Fruit fly (Drosophila melanogaster) whole organism, embryonic: ENCODE results near the gene CG15435.

ENCODE experiments used
- Atf-2 ChIP-seq: fragments of 200-800 bp; sonication (Bioruptor generic); optimal IDR thresholded peaks from 2 replicates; lab custom pipeline; 2016; ENCODE audit warnings: missing biosample characterization, missing genetic modification characterization
- CG10274 ChIP-seq: fragments of 200-800 bp; sonication (Bioruptor generic); optimal IDR thresholded peaks from 3 replicates; lab custom pipeline; 2017; ENCODE audit warnings: missing biosample characterization, mild to moderate bottlenecking, missing genetic modification characterization
- CG10366 ChIP-seq: fragments of 200-800 bp; sonication (Bioruptor generic); IDR thresholded peaks from 2 replicates; pipeline ENCODE4 v1.3.6; 2022; ENCODE audit warnings: missing biosample characterization, missing genetic modification characterization
- CG11085 ChIP-seq: fragments of 200-800 bp; sonication (Bioruptor generic); IDR thresholded peaks from 2 replicates; pipeline ENCODE4 v1.3.6; 2022; ENCODE audit warnings: missing biosample characterization, missing genetic modification characterization
- CG12236 ChIP-seq: fragments of 200-800 bp; sonication (Bioruptor generic); optimal IDR thresholded peaks from 2 replicates; lab custom pipeline; 2016; ENCODE audit warnings: missing biosample characterization, missing genetic modification characterization
- CG14860 ChIP-seq: fragments of 200-800 bp; sonication (Bioruptor generic); IDR thresholded peaks from 3 replicates; pipeline ENCODE4 v1.3.6; 2022; ENCODE audit warnings: missing biosample characterization, missing genetic modification characterization; ENCODE audit not compliant: partially characterized antibody
- CG15514 ChIP-seq: fragments of 200-800 bp; sonication (Bioruptor generic); optimal IDR thresholded peaks from 3 replicates; lab custom pipeline; 2017; ENCODE audit warnings: missing biosample characterization, missing genetic modification characterization, mild to moderate bottlenecking, moderate library complexity, missing genetic modification reagents
- CG1603 ChIP-seq: fragments of 200-800 bp; sonication (Bioruptor generic); optimal IDR thresholded peaks from 2 replicates; lab custom pipeline; 2019; ENCODE audit warnings: missing biosample characterization, mild to moderate bottlenecking, missing genetic modification characterization, moderate library complexity
- CG17186 ChIP-seq: fragments of 200-800 bp; sonication (Bioruptor generic); optimal IDR thresholded peaks from 3 replicates; lab custom pipeline; 2017; ENCODE audit warnings: missing biosample characterization, missing genetic modification reagents, missing genetic modification characterization
- CG17829 ChIP-seq: fragments of 200-800 bp; optimal IDR thresholded peaks from 2 replicates; lab custom pipeline; 2019; ENCODE audit warnings: missing biosample characterization, mild to moderate bottlenecking, missing genetic modification characterization, moderate library complexity
- CG1792 ChIP-seq: fragments of 200-800 bp; sonication (Bioruptor generic); optimal IDR thresholded peaks from 2 replicates; lab custom pipeline; 2016; ENCODE audit warnings: missing biosample characterization, missing genetic modification characterization
- CG18011 ChIP-seq: fragments of 200-800 bp; sonication (Bioruptor generic); optimal IDR thresholded peaks from 2 replicates; lab custom pipeline; 2017; ENCODE audit warnings: missing biosample characterization, missing genetic modification characterization, mild to moderate bottlenecking, moderate library complexity, missing genotype
- CG18599 ChIP-seq: fragments of 200-800 bp; sonication (Bioruptor generic); optimal IDR thresholded peaks from 3 replicates; lab custom pipeline; 2017; ENCODE audit warnings: missing biosample characterization, missing genetic modification characterization, mild to moderate bottlenecking, moderate library complexity, missing genetic modification reagents
- CG30020 ChIP-seq: fragments of 200-800 bp; optimal IDR thresholded peaks from 2 replicates; lab custom pipeline; 2019; ENCODE audit warnings: missing biosample characterization, mild to moderate bottlenecking, missing genetic modification characterization, moderate library complexity
- CG3407 ChIP-seq: fragments of 200-800 bp; sonication (Bioruptor generic); optimal IDR thresholded peaks from 2 replicates; lab custom pipeline; 2018; ENCODE audit warnings: missing biosample characterization, mild to moderate bottlenecking, missing genetic modification characterization
- CG34224 ChIP-seq: fragments of 200-800 bp; sonication (Bioruptor generic); IDR thresholded peaks from 3 replicates; pipeline ENCODE4 v1.3.6; 2022; ENCODE audit warnings: missing biosample characterization, missing genetic modification characterization; ENCODE audit not compliant: partially characterized antibody
- CG34376 ChIP-seq: fragments of 200-800 bp; sonication (Bioruptor generic); optimal IDR thresholded peaks from 2 replicates; lab custom pipeline; 2018; ENCODE audit warnings: missing biosample characterization, mild to moderate bottlenecking, missing genetic modification characterization
- CG3726 ChIP-seq: fragments of 200-800 bp; sonication (Bioruptor generic); IDR thresholded peaks from 3 replicates; pipeline ENCODE4, ENCODE4 v1.3.6; 2022; ENCODE audit warnings: missing biosample characterization, missing genetic modification characterization
- CG5180 ChIP-seq: fragments of 200-800 bp; sonication (Bioruptor generic); optimal IDR thresholded peaks from 3 replicates; lab custom pipeline; 2017; ENCODE audit warnings: missing biosample characterization, missing genetic modification characterization, mild to moderate bottlenecking, moderate library complexity, missing genetic modification reagents
- CG5245 ChIP-seq: fragments of 200-800 bp; sonication (Bioruptor generic); optimal IDR thresholded peaks from 3 replicates; lab custom pipeline; 2016; ENCODE audit warnings: missing biosample characterization, missing genetic modification characterization
- CG6683 ChIP-seq: fragments of 200-800 bp; sonication (Bioruptor generic); optimal IDR thresholded peaks from 2 replicates; lab custom pipeline; 2017; ENCODE audit warnings: missing biosample characterization, mild to moderate bottlenecking, missing genetic modification characterization, missing genetic modification reagents
- CG7928 ChIP-seq: fragments of 200-800 bp; sonication (Bioruptor generic); optimal IDR thresholded peaks from 2 replicates; lab custom pipeline; 2017; ENCODE audit warnings: missing biosample characterization, mild to moderate bottlenecking, missing genetic modification characterization
- CG7963 ChIP-seq: fragments of 200-800 bp; sonication (Bioruptor generic); IDR thresholded peaks from 3 replicates; pipeline ENCODE4 v1.3.6; 2022; ENCODE audit warnings: missing biosample characterization, missing genetic modification characterization; ENCODE audit not compliant: partially characterized antibody
- CG7987 ChIP-seq: fragments of 200-800 bp; sonication (Bioruptor generic); optimal IDR thresholded peaks from 2 replicates; lab custom pipeline; 2018; ENCODE audit warnings: missing biosample characterization, mild to moderate bottlenecking, missing genetic modification characterization, moderate library complexity
- CG8924 ChIP-seq: fragments of 200-800 bp; optimal IDR thresholded peaks from 3 replicates; lab custom pipeline; 2019; ENCODE audit warnings: missing biosample characterization, mild to moderate bottlenecking, missing genetic modification characterization, moderate library complexity
- CG9876 ChIP-seq: fragments of 200-800 bp; sonication (Bioruptor generic); optimal IDR thresholded peaks from 2 replicates; lab custom pipeline; 2016; ENCODE audit warnings: missing biosample characterization, missing genetic modification characterization
- CHES-1-like ChIP-seq: fragments of 200-800 bp; sonication (Bioruptor generic); optimal IDR thresholded peaks from 2 replicates; lab custom pipeline; 2016; ENCODE audit warnings: missing biosample characterization, missing genetic modification characterization
- Dref ChIP-seq: fragments of 200-800 bp; sonication (Bioruptor generic); IDR thresholded peaks from 2 replicates; pipeline ENCODE4 v1.3.6; 2022; ENCODE audit warnings: missing biosample characterization, missing genetic modification characterization
- HLH4C ChIP-seq: fragments of 200-800 bp; sonication (Bioruptor generic); IDR thresholded peaks from 3 replicates; pipeline ENCODE4 v1.3.6; 2022; ENCODE audit warnings: missing biosample characterization, missing genetic modification characterization; ENCODE audit not compliant: partially characterized antibody
- Hand ChIP-seq: fragments of 200-800 bp; sonication (Bioruptor generic); optimal IDR thresholded peaks from 2 replicates; lab custom pipeline; 2017; ENCODE audit warnings: mild to moderate bottlenecking, missing biosample characterization, missing genetic modification reagents, missing genetic modification characterization
- NFAT ChIP-seq: fragments of 200-800 bp; sonication (Bioruptor generic); IDR thresholded peaks from 2 replicates; pipeline ENCODE4 v1.3.6; 2022; ENCODE audit warnings: missing biosample characterization, missing genetic modification characterization
- Nf-YB ChIP-seq: fragments of 200-800 bp; sonication (Bioruptor generic); optimal IDR thresholded peaks from 3 replicates; lab custom pipeline; 2019; ENCODE audit warnings: missing biosample characterization, mild to moderate bottlenecking, missing genetic modification characterization, moderate library complexity
- NfI ChIP-seq: fragments of 200-800 bp; sonication (Bioruptor generic); optimal IDR thresholded peaks from 3 replicates; lab custom pipeline; 2018; ENCODE audit warnings: missing biosample characterization, mild to moderate bottlenecking, missing genetic modification characterization, moderate library complexity
- Pdp1 ChIP-seq, 2 experiments: fragments of 200-800 bp; sonication (Bioruptor generic); optimal IDR thresholded peaks; 3 replicates each; lab custom pipeline; 2016; ENCODE audit warnings: missing biosample characterization in 2 of 2, missing genetic modification characterization in 2 of 2, mild to moderate bottlenecking in 1 of 2, moderate library complexity in 1 of 2
- Sin3A ChIP-seq: fragments of >200 bp; optimal IDR thresholded peaks from 2 replicates; lab custom pipeline; 2018
- Sry-β ChIP-seq: fragments of 200-800 bp; sonication (Bioruptor generic); optimal IDR thresholded peaks from 2 replicates; lab custom pipeline; 2018; ENCODE audit warnings: missing biosample characterization, mild to moderate bottlenecking, missing genetic modification characterization, moderate library complexity
- az2 ChIP-seq: fragments of 200-800 bp; sonication (Bioruptor generic); optimal IDR thresholded peaks from 3 replicates; lab custom pipeline; 2016; ENCODE audit warnings: missing biosample characterization, missing genetic modification characterization
- bbx ChIP-seq: fragments of 200-800 bp; sonication (Bioruptor generic); IDR thresholded peaks from 2 replicates; pipeline ENCODE4 v1.3.6; 2022; ENCODE audit warnings: missing biosample characterization, missing genetic modification characterization; ENCODE audit not compliant: partially characterized antibody
- exex ChIP-seq: fragments of 200-800 bp; sonication (Bioruptor generic); optimal IDR thresholded peaks from 4 replicates; lab custom pipeline; 2018; ENCODE audit warnings: missing biosample characterization, mild to moderate bottlenecking, missing genetic modification characterization, moderate library complexity
- eyg ChIP-seq: fragments of 200-800 bp; sonication (Bioruptor generic); optimal IDR thresholded peaks from 3 replicates; lab custom pipeline; 2016; ENCODE audit warnings: missing biosample characterization, missing genetic modification characterization
- hb ChIP-seq: fragments of 200-800 bp; sonication (Bioruptor generic); IDR thresholded peaks from 3 replicates; pipeline ENCODE4 v1.3.6; 2022; ENCODE audit warnings: missing biosample characterization, missing genetic modification characterization; ENCODE audit not compliant: partially characterized antibody
- nerfin-1 ChIP-seq: fragments of 200-800 bp; sonication (Bioruptor generic); optimal IDR thresholded peaks from 3 replicates; lab custom pipeline; 2019; ENCODE audit warnings: missing biosample characterization, mild to moderate bottlenecking, missing genetic modification characterization, moderate library complexity
- nom ChIP-seq: fragments of 200-800 bp; sonication (Bioruptor generic); optimal IDR thresholded peaks from 2 replicates; lab custom pipeline; 2017; ENCODE audit warnings: missing biosample characterization, missing genetic modification characterization, mild to moderate bottlenecking, moderate library complexity, missing genetic modification reagents
- sima ChIP-seq: fragments of 200-800 bp; sonication (Bioruptor generic); optimal IDR thresholded peaks from 2 replicates; lab custom pipeline; 2016; ENCODE audit warnings: missing biosample characterization, missing genetic modification characterization
- sob ChIP-seq: fragments of 200-800 bp; sonication (Bioruptor generic); IDR thresholded peaks from 2 replicates; pipeline ENCODE4 v1.3.6; 2022; ENCODE audit warnings: missing biosample characterization, missing genetic modification characterization
- tio ChIP-seq: fragments of 200-800 bp; sonication (Bioruptor generic); optimal IDR thresholded peaks from 2 replicates; lab custom pipeline; 2017; ENCODE audit warnings: missing biosample characterization, missing genetic modification characterization, inconsistent platforms
- toy ChIP-seq: fragments of 200-800 bp; sonication (Bioruptor generic); IDR thresholded peaks from 2 replicates; pipeline ENCODE4 v1.3.6; 2022; ENCODE audit warnings: missing biosample characterization, missing genetic modification characterization
- trem ChIP-seq: fragments of 200-800 bp; optimal IDR thresholded peaks from 3 replicates; lab custom pipeline; 2019; ENCODE audit warnings: missing biosample characterization, mild to moderate bottlenecking, missing genetic modification characterization, moderate library complexity
- tx ChIP-seq: fragments of 200-800 bp; sonication (Bioruptor generic); optimal IDR thresholded peaks from 2 replicates; lab custom pipeline; 2016; ENCODE audit warnings: missing biosample characterization, missing genetic modification characterization

CG15435 gene

DNA sequence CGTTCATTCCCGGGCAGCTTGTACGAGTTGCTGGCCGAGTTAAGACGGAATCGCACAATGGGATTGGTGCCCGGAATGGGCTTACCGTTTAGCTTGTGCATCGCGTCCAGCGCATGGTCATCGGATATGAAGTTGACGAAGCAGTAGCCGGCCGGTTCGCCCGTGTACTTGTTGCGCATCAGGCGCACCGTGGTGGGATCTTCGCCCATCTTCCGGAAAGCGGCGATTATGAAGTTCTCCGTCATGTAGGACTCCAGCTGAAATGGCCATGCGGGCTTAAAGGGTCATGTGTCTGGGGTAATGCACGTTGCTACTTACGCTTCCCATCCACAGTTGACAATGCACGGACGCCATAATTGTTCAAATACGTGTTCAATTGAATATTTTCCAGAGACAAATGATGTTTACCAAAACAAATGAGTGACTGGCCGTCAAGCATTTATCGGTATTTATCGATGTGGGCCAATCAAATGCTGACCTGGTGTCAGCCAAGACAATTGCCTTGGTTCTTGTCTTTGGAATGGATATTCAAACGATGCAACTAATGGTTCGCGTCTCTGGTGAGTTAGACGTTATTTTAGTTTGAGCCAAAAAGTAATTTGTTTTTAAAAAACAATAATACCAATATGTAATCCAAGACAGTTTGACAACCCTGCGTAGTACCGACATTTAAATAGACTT lies 5.4 kb upstream of the CG15435 start, which contains the start of the genes Secp43 and ND-B8 (continued):
- TF ChIP-seq CG17829 (tag; lab: Kevin White, UChicago) (peak; percentile 15), trem (peak; percentile 75), Dref (GFP tag; lab: Robert Waterston, UW) (peak; percentile 96), Sry-β (no peak), CG1603 (peak; percentile 94), CG17186 (GFP tag; lab: Kevin White, UChicago) (peak; percentile 49), CG9876 (GFP tag; lab: Kevin White, UChicago) (no peak), CG7928 (GFP tag; lab: Kevin White, UChicago) (peak; percentile 34), eyg (GFP tag; lab: Kevin White, UChicago) (no peak), hb (GFP tag; lab: Robert Waterston, UW) (peak; percentile 81), CG3407 (GFP tag; lab: Kevin White, UChicago) (no peak), CG11085 (GFP tag; lab: Robert Waterston, UW) (no peak), nom (GFP tag; lab: Kevin White, UChicago) (no peak), NfI (GFP tag; lab: Kevin White, UChicago) (peak; percentile 9), Pdp1 (GFP tag; optimal IDR thresholded peaks at IDR 0.05; lab: Kevin White, UChicago) (peak in 1 of 2 experiments; percentile 44), CG18599 (GFP tag; lab: Kevin White, UChicago) (no peak), CHES-1-like (GFP tag; lab: Kevin White, UChicago) (peak; percentile 46), CG15514 (GFP tag; lab: Kevin White, UChicago) (peak; percentile 75), CG34376 (peak; percentile 82), CG7963 (peak; percentile 83), CG30020 (tag; lab: Kevin White, UChicago) (peak; percentile 18), CG8924 (tag; lab: Kevin White, UChicago) (no peak), CG5180 (GFP tag; lab: Kevin White, UChicago) (no peak), bbx (GFP tag; lab: Robert Waterston, UW) (peak; percentile 81), sob (GFP tag; lab: Robert Waterston, UW) (peak; percentile 37; the same call in 1 of the 2 replicates), Sin3A (lab: Kevin White, UChicago) (peak; percentile 64), exex (tag; lab: Kevin White, UChicago) (peak; percentile 16)

DNA sequence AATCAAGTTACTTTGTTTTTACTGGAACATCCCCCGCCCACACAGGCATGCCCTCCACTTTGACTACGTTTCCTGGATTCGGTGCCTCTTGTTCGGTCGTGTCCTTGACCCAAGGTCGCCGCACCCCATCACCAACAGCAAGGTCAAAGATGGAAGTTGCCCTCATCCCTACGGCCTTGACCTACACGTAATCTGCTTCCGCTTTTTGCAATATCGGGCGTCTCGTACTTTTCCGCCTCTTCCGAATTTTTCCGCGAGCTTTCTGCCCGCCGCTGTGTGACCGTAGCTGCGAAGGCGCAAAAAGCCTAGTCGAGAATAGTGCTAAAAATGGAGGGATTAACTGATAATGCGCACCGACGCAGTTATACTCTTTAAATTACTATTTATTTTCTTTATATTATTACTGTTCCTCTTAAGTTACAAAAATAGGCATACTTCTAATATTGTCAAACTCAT lies 3.0 kb upstream of the CG15435 start, which contains the start of gene Gs1l:
Gene Gs1l, minus strand, starts transcription at position 269 of the 456 bp plus-strand sequence.
- TF ChIP-seq CG10366 (GFP tag; lab: Robert Waterston, UW) (no peak), sima (GFP tag; lab: Kevin White, UChicago) (no peak), tio (GFP tag; lab: Kevin White, UChicago) (no peak), CG5245 (no peak), CG12236 (GFP tag; lab: Kevin White, UChicago) (no peak), Nf-YB (GFP tag; lab: Kevin White, UChicago) (no peak), CG3726 (GFP tag; lab: Robert Waterston, UW) (no peak), CG10274 (GFP tag; lab: Kevin White, UChicago) (no peak), Hand (GFP tag; lab: Kevin White, UChicago) (no peak), HLH4C (GFP tag; lab: Robert Waterston, UW) (no peak), CG7987 (GFP tag; lab: Kevin White, UChicago) (no peak), az2 (GFP tag; lab: Kevin White, UChicago) (no peak), toy (GFP tag; lab: Robert Waterston, UW) (no peak), NFAT (GFP tag; lab: Robert Waterston, UW) (peak; percentile 94), CG34224 (no peak), CG18011 (GFP tag; lab: Kevin White, UChicago) (no peak), CG14860 (GFP tag; lab: Robert Waterston, UW) (no peak), tx (GFP tag; lab: Kevin White, UChicago) (no peak), CG1792 (GFP tag; lab: Kevin White, UChicago) (no peak), CG6683 (no peak), Atf-2 (GFP tag; lab: Kevin White, UChicago) (no peak), nerfin-1 (tag; lab: Kevin White, UChicago) (no peak)
